Fruit fly (Drosophila melanogaster): Measurements from ENCODE around the gene CG15432.

Gene CG15432

DNA sequence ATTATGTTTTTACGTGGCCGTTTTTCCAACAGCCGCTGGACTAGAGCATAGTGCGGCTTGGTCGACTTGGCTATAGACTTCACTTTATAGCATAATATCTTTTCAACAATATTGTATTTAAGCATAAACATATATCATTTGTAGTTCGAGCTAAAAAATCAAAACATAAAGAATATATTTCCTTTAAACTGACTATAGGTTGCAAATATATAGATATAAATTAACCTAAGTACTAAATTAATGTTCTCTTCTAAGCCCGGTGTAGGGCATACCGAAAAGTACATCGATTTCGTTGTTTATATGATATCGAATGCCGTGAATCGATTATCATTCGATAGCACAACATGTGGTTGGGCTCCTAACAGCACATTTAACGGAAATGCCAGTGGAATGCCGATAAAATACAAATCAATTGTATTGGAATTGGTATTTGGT lies 6.5 kb downstream of the CG15432 start, which contains the start of gene MFS18 (continued):
- TF ChIP-seq odd (GFP tag; optimal IDR thresholded peaks at IDR 0.05), result peak; percentile 85
- peak; percentile 97 to 98 for TF ChIP-seq dpn (GFP tag; optimal IDR thresholded peaks at IDR 0.05)
- TF ChIP-seq slou (GFP tag; optimal IDR thresholded peaks at IDR 0.05), result peak; percentile 98
- no peak for TF ChIP-seq Tbp (GFP tag; optimal IDR thresholded peaks at IDR 0.05)
- TF ChIP-seq amos (GFP tag; IDR thresholded peaks at IDR 0.05; ENCODE audit: partially characterized antibody), result peak; percentile 77; the same call in 1 of the 2 replicates
- TF ChIP-seq shn (GFP tag; optimal IDR thresholded peaks at IDR 0.05), result peak; percentile 69
- TF ChIP-seq CG6654 (GFP tag; optimal IDR thresholded peaks at IDR 0.05), result peak; percentile 91
- peak; percentile 98 for TF ChIP-seq nmo (GFP tag; optimal IDR thresholded peaks at IDR 0.05)
- peak; percentile 98 for TF ChIP-seq CG3281 (GFP tag; optimal IDR thresholded peaks at IDR 0.05)
- TF ChIP-seq p53 (GFP tag; optimal IDR thresholded peaks at IDR 0.05), result peak; percentile 15
- TF ChIP-seq CG13296 (GFP tag; optimal IDR thresholded peaks at IDR 0.05), result peak; percentile 97
- TF ChIP-seq org-1 (GFP tag; optimal IDR thresholded peaks at IDR 0.05), result peak; percentile 91
- TF ChIP-seq eve (GFP tag; optimal IDR thresholded peaks at IDR 0.05), result no peak
- peak; percentile 99 for TF ChIP-seq jing (GFP tag; optimal IDR thresholded peaks at IDR 0.05)
- TF ChIP-seq sd (tag; optimal IDR thresholded peaks at IDR 0.05), result peak; percentile 98
- peak; percentile 93 for TF ChIP-seq Lim3 (GFP tag; IDR thresholded peaks at IDR 0.05)
- peak; percentile 98 for TF ChIP-seq dm (GFP tag; optimal IDR thresholded peaks at IDR 0.05)
- TF ChIP-seq CG14965 (GFP tag; optimal IDR thresholded peaks at IDR 0.05; ENCODE audit: borderline replicate concordance), result no peak
- TF ChIP-seq CG16863 (GFP tag; optimal IDR thresholded peaks at IDR 0.05), result peak; percentile 82
- peak; percentile 93 for TF ChIP-seq chn (GFP tag; optimal IDR thresholded peaks at IDR 0.05)
- peak; percentile 88 for TF ChIP-seq Dad (GFP tag; optimal IDR thresholded peaks at IDR 0.05)
- TF ChIP-seq HLHmδ (GFP tag; optimal IDR thresholded peaks at IDR 0.05), result no peak
- TF ChIP-seq CG18599 (GFP tag; optimal IDR thresholded peaks at IDR 0.05), result peak; percentile 99
- TF ChIP-seq H15 (GFP tag; IDR thresholded peaks at IDR 0.05), result peak; percentile 99
- peak; percentile 97 for TF ChIP-seq CG3847 (GFP tag; IDR thresholded peaks at IDR 0.05)
- peak; percentile 30 for TF ChIP-seq gfzf (GFP tag; optimal IDR thresholded peaks at IDR 0.05)
- peak; percentile 89 for TF ChIP-seq CG31365 (tag; optimal IDR thresholded peaks at IDR 0.05)
- peak; percentile 96 for TF ChIP-seq CG15696 (tag; optimal IDR thresholded peaks at IDR 0.05)
- TF ChIP-seq pb (GFP tag; optimal IDR thresholded peaks at IDR 0.05), result peak; percentile 88
- no peak for TF ChIP-seq Sin3A (optimal IDR thresholded peaks at IDR 0.05)
- peak; percentile 97 for TF ChIP-seq CG8290 (GFP tag; optimal IDR thresholded peaks at IDR 0.05)
- peak; percentile 20 to 78 for TF ChIP-seq CG8290 (tag; optimal IDR thresholded peaks at IDR 0.05)
- peak; percentile 91 for TF ChIP-seq CG3065 (GFP tag; optimal IDR thresholded peaks at IDR 0.05)
- peak; percentile 94 for TF ChIP-seq CG12104 (GFP tag; optimal IDR thresholded peaks at IDR 0.05)
- peak; percentile 66 for TF ChIP-seq pnt (GFP tag; optimal IDR thresholded peaks at IDR 0.05)
- peak; percentile 99 for TF ChIP-seq CG2199 (GFP tag; IDR thresholded peaks at IDR 0.05)
- TF ChIP-seq HLH4C (GFP tag; IDR thresholded peaks at IDR 0.05; ENCODE audit: partially characterized antibody), result peak; percentile 93
- TF ChIP-seq CG8924 (tag; optimal IDR thresholded peaks at IDR 0.05), result peak; percentile 93
- no peak for TF ChIP-seq nau (GFP tag; optimal IDR thresholded peaks at IDR 0.05)
- TF ChIP-seq CG6689 (GFP tag; IDR thresholded peaks at IDR 0.05), result peak; percentile 99
- TF ChIP-seq sna (GFP tag; IDR thresholded peaks at IDR 0.05; ENCODE audit: partially characterized antibody), result peak; percentile 43; the same call in 1 of the 2 replicates
- TF ChIP-seq Rfx (GFP tag; IDR thresholded peaks at IDR 0.05), result peak; percentile 98
- TF ChIP-seq CoRest (tag; optimal IDR thresholded peaks at IDR 0.05), result peak; percentile 96
- peak; percentile 99 for TF ChIP-seq Atf6 (GFP tag; IDR thresholded peaks at IDR 0.05)
- peak; percentile 68 for TF ChIP-seq Scr (GFP tag; IDR thresholded peaks at IDR 0.05; ENCODE audit: partially characterized antibody)
- peak; percentile 75 for TF ChIP-seq bigmax (GFP tag; optimal IDR thresholded peaks at IDR 0.05)
- TF ChIP-seq CG6765 (GFP tag; optimal IDR thresholded peaks at IDR 0.05), result peak; percentile 97
- TF ChIP-seq CG30020 (tag; optimal IDR thresholded peaks at IDR 0.05), result peak; percentile 80
- peak; percentile 94 for TF ChIP-seq CG8359 (GFP tag; optimal IDR thresholded peaks at IDR 0.05; ENCODE audit: borderline replicate concordance)
- TF ChIP-seq zfh1 (GFP tag; IDR thresholded peaks at IDR 0.05), result peak; percentile 99
- TF ChIP-seq zen (tag; optimal IDR thresholded peaks at IDR 0.05), result peak; percentile 99
